Worm (Caenorhabditis elegans) whole organism, young adult: ENCODE data around the gene C16A3.6.

Experiments used
- C06A6.2 ChIP-seq: fragments of 200-800 bp; sonication (Bioruptor generic); conservative IDR thresholded peaks from 2 replicates; pipeline ENCODE4 v1.3.6; 2022; ENCODE audit warnings: missing genetic modification characterization, missing compliant biosample characterization
- C17E4.6 ChIP-seq: fragments of 200-800 bp; sonication (Bioruptor generic); IDR thresholded peaks from 2 replicates; pipeline ENCODE4 v1.3.6; 2022; ENCODE audit warnings: missing genetic modification reagents, missing genetic modification characterization, missing compliant biosample characterization
- F23B12.7 ChIP-seq: sonication (generic microtip); optimal IDR thresholded peaks from 2 replicates; lab custom pipeline; 2017; ENCODE audit warnings: missing genetic modification characterization, mild to moderate bottlenecking, missing compliant biosample characterization, antibody characterized with exemption, moderate library complexity; ENCODE audit not compliant: insufficient read depth
- F33H1.4 ChIP-seq: fragments of 200-800 bp; sonication (Bioruptor generic); IDR thresholded peaks from 2 replicates; pipeline ENCODE4 v1.3.6; 2022; ENCODE audit warnings: missing genetic modification reagents, missing genetic modification characterization, missing compliant biosample characterization
- F37B4.10 ChIP-seq: fragments of 200-800 bp; sonication (Bioruptor generic); IDR thresholded peaks from 2 replicates; pipeline ENCODE4 v1.3.6; 2022; ENCODE audit warnings: missing genetic modification characterization, missing compliant biosample characterization
- K11D2.4 ChIP-seq: fragments of 200-800 bp; sonication (Bioruptor generic); IDR thresholded peaks from 2 replicates; pipeline ENCODE4 v1.3.6; 2022; ENCODE audit warnings: missing genetic modification reagents, missing genetic modification characterization, missing compliant biosample characterization
- K12H6.12 ChIP-seq: fragments of 200-800 bp; sonication (Bioruptor generic); optimal IDR thresholded peaks from 2 replicates; lab custom pipeline; 2018; ENCODE audit warnings: mild to moderate bottlenecking, missing genetic modification characterization, missing compliant biosample characterization
- T26A5.8 ChIP-seq: sonication (generic microtip); optimal IDR thresholded peaks from 2 replicates; lab custom pipeline; 2016; ENCODE audit warnings: missing genetic modification characterization, missing compliant biosample characterization
- Y79H2A.3 ChIP-seq: fragments of 200-800 bp; sonication (Bioruptor generic); conservative IDR thresholded peaks from 2 replicates; pipeline ENCODE4 v1.3.6; 2022; ENCODE audit warnings: missing genetic modification reagents, missing genetic modification characterization, missing compliant biosample characterization
- Y95B8A.8 ChIP-seq: fragments of 200-800 bp; sonication (Bioruptor generic); IDR thresholded peaks from 2 replicates; pipeline ENCODE4 v1.3.6; 2022; ENCODE audit warnings: missing genetic modification reagents, missing genetic modification characterization, missing compliant biosample characterization
- ZK185.1 ChIP-seq: sonication (generic microtip); optimal IDR thresholded peaks from 2 replicates; lab custom pipeline; 2016; ENCODE audit warnings: mild to moderate bottlenecking, missing genetic modification characterization, missing compliant biosample characterization; ENCODE audit not compliant: poor library complexity, severe bottlenecking
- akir-1 ChIP-seq: fragments of 200-800 bp; sonication (Bioruptor generic); optimal IDR thresholded peaks from 2 replicates; lab custom pipeline; 2018; ENCODE audit warnings: mild to moderate bottlenecking, missing genetic modification characterization, moderate library complexity, missing compliant biosample characterization
- cebp-2 ChIP-seq: fragments of 200-800 bp; sonication (Bioruptor generic); IDR thresholded peaks from 2 replicates; pipeline ENCODE4 v1.3.6; 2022; ENCODE audit warnings: missing genetic modification characterization, missing compliant biosample characterization
- ceh-58 ChIP-seq: fragments of 200-800 bp; sonication (Bioruptor generic); IDR thresholded peaks from 2 replicates; pipeline ENCODE4 v1.3.6; 2022; ENCODE audit warnings: missing genetic modification characterization, missing compliant biosample characterization
- ceh-79 ChIP-seq: sonication (generic microtip); optimal IDR thresholded peaks from 2 replicates; lab custom pipeline; 2017; ENCODE audit warnings: mild to moderate bottlenecking, missing genetic modification characterization, missing compliant biosample characterization
- dox-1 ChIP-seq: fragments of 200-800 bp; sonication (Bioruptor generic); IDR thresholded peaks from 2 replicates; pipeline ENCODE4 v1.3.6; 2022; ENCODE audit warnings: missing genetic modification reagents, missing genetic modification characterization, missing compliant biosample characterization
- efl-1 ChIP-seq: fragments of 150-350 bp; optimal IDR thresholded peaks from 2 replicates; lab custom pipeline; 2014; ENCODE audit warnings: missing biosample characterization, missing genetic modification reagents, missing genetic modification characterization
- hlh-12 ChIP-seq: sonication (generic microtip); optimal IDR thresholded peaks from 2 replicates; lab custom pipeline; 2016; ENCODE audit warnings: missing genetic modification characterization, missing compliant biosample characterization
- hmg-1.2 ChIP-seq: fragments of 200-800 bp; sonication (Bioruptor generic); IDR thresholded peaks from 2 replicates; pipeline ENCODE4 v1.3.6; 2022; ENCODE audit warnings: missing genetic modification reagents, missing genetic modification characterization, missing compliant biosample characterization
- hsf-1 ChIP-seq: fragments of 200-800 bp; sonication (Bioruptor generic); IDR thresholded peaks from 2 replicates; pipeline ENCODE4 v1.3.6; 2022; ENCODE audit warnings: missing genetic modification reagents, missing genetic modification characterization, missing compliant biosample characterization
- let-526 ChIP-seq: fragments of 200-800 bp; sonication (Bioruptor generic); IDR thresholded peaks from 2 replicates; pipeline ENCODE4 v1.3.6; 2022; ENCODE audit warnings: missing genetic modification reagents, missing genetic modification characterization, missing compliant biosample characterization
- lin-35 ChIP-seq, 3 experiments: fragments of 150-350 bp in 2 of 3; sonication (generic microtip) in 1 of 3; optimal IDR thresholded peaks; 2 replicates each; lab custom pipeline; 2014 to 2018; ENCODE audit warnings: missing biosample characterization in 3 of 3, missing genetic modification characterization in 3 of 3, missing genetic modification reagents in 3 of 3
- lin-54 ChIP-seq: fragments of 200-800 bp; sonication (Bioruptor generic); optimal IDR thresholded peaks from 2 replicates; lab custom pipeline; 2018; ENCODE audit warnings: mild to moderate bottlenecking, missing genetic modification characterization, missing compliant biosample characterization
- lsl-1 ChIP-seq: fragments of 200-800 bp; sonication (Bioruptor generic); optimal IDR thresholded peaks from 2 replicates; lab custom pipeline; 2018; ENCODE audit warnings: mild to moderate bottlenecking, missing genetic modification characterization, moderate library complexity, missing compliant biosample characterization
- lsy-27 ChIP-seq: sonication (generic microtip); optimal IDR thresholded peaks from 2 replicates; lab custom pipeline; 2017; ENCODE audit warnings: missing genetic modification characterization, mild to moderate bottlenecking, missing compliant biosample characterization, antibody characterized with exemption, missing genotype, borderline replicate concordance; ENCODE audit not compliant: insufficient read depth
- madf-10 ChIP-seq: sonication (generic microtip); optimal IDR thresholded peaks from 2 replicates; lab custom pipeline; 2016; ENCODE audit warnings: mild to moderate bottlenecking, missing genetic modification characterization, missing compliant biosample characterization
- madf-8 ChIP-seq: fragments of 200-800 bp; sonication (Bioruptor generic); conservative IDR thresholded peaks from 2 replicates; pipeline ENCODE4 v1.3.6; 2022; ENCODE audit warnings: missing genetic modification reagents, missing genetic modification characterization, missing compliant biosample characterization
- mes-4 ChIP-seq: sonication (generic microtip); optimal IDR thresholded peaks from 2 replicates; lab custom pipeline; 2016; ENCODE audit warnings: missing genotype, missing genetic modification characterization, missing compliant biosample characterization
- nhr-120 ChIP-seq: fragments of 200-800 bp; sonication (Bioruptor generic); IDR thresholded peaks from 2 replicates; pipeline ENCODE4 v1.3.6; 2022; ENCODE audit warnings: missing genetic modification characterization, missing compliant biosample characterization
- nhr-90 ChIP-seq: sonication (generic microtip); optimal IDR thresholded peaks from 2 replicates; lab custom pipeline; 2016; ENCODE audit warnings: missing genotype, mild to moderate bottlenecking, missing genetic modification characterization, missing compliant biosample characterization
- pbrm-1 ChIP-seq: fragments of 200-800 bp; sonication (Bioruptor generic); IDR thresholded peaks from 2 replicates; pipeline ENCODE4 v1.3.6; 2022; ENCODE audit warnings: missing genetic modification reagents, missing genetic modification characterization, missing compliant biosample characterization
- rcor-1 ChIP-seq: fragments of 200-800 bp; sonication (Bioruptor generic); IDR thresholded peaks from 2 replicates; pipeline ENCODE4 v1.3.6; 2022; ENCODE audit warnings: missing genetic modification reagents, missing genetic modification characterization, missing compliant biosample characterization
- rec-8 ChIP-seq, 2 experiments: sonication (generic microtip); optimal IDR thresholded peaks; 2 replicates each; lab custom pipeline; 2016; ENCODE audit warnings: mild to moderate bottlenecking in 2 of 2, missing genetic modification characterization in 2 of 2, missing genetic modification reagents in 2 of 2, missing genotype in 2 of 2, missing biosample characterization in 1 of 2, missing compliant biosample characterization in 1 of 2, moderate library complexity in 1 of 2
- repo-1 ChIP-seq: sonication (generic microtip); optimal IDR thresholded peaks from 2 replicates; lab custom pipeline; 2017; ENCODE audit warnings: mild to moderate bottlenecking, missing genetic modification characterization, missing compliant biosample characterization
- snpc-1.1 ChIP-seq: sonication (generic microtip); optimal IDR thresholded peaks from 2 replicates; lab custom pipeline; 2017; ENCODE audit warnings: missing genetic modification characterization, mild to moderate bottlenecking, missing compliant biosample characterization, antibody characterized with exemption, moderate library complexity, missing genotype, missing genetic modification reagents; ENCODE audit not compliant: insufficient read depth
- snpc-1.3 ChIP-seq: sonication (generic microtip); optimal IDR thresholded peaks from 2 replicates; lab custom pipeline; 2017; ENCODE audit warnings: missing genetic modification characterization, mild to moderate bottlenecking, missing compliant biosample characterization, antibody characterized with exemption, moderate library complexity, missing genotype, missing genetic modification reagents; ENCODE audit not compliant: insufficient read depth
- snpc-3.4 ChIP-seq: sonication (generic microtip); optimal IDR thresholded peaks from 2 replicates; lab custom pipeline; 2017; ENCODE audit warnings: missing genetic modification characterization, mild to moderate bottlenecking, missing compliant biosample characterization, antibody characterized with exemption, moderate library complexity, missing genotype, missing genetic modification reagents
- tbx-9 ChIP-seq: sonication (generic microtip); optimal IDR thresholded peaks from 2 replicates; lab custom pipeline; 2016; ENCODE audit warnings: borderline replicate concordance, missing genetic modification characterization, inconsistent platforms, missing compliant biosample characterization
- unc-62 ChIP-seq: fragments of 150-350 bp; optimal IDR thresholded peaks from 2 replicates; lab custom pipeline; 2014; ENCODE audit warnings: missing biosample characterization, missing genetic modification reagents, missing genetic modification characterization
- xnd-1 ChIP-seq: sonication (generic microtip); optimal IDR thresholded peaks from 2 replicates; lab custom pipeline; 2016; ENCODE audit warnings: missing genotype, missing genetic modification reagents, missing genetic modification characterization, missing compliant biosample characterization
- ztf-18 ChIP-seq: sonication (generic microtip); optimal IDR thresholded peaks from 2 replicates; lab custom pipeline; 2016; ENCODE audit warnings: missing genotype, mild to moderate bottlenecking, missing genetic modification characterization, missing compliant biosample characterization
- ztf-6 ChIP-seq: fragments of 200-800 bp; sonication (Bioruptor generic); IDR thresholded peaks from 2 replicates; pipeline ENCODE4 v1.3.6; 2022; ENCODE audit warnings: missing genetic modification reagents, missing genetic modification characterization, missing compliant biosample characterization

C16A3.6 gene

DNA sequence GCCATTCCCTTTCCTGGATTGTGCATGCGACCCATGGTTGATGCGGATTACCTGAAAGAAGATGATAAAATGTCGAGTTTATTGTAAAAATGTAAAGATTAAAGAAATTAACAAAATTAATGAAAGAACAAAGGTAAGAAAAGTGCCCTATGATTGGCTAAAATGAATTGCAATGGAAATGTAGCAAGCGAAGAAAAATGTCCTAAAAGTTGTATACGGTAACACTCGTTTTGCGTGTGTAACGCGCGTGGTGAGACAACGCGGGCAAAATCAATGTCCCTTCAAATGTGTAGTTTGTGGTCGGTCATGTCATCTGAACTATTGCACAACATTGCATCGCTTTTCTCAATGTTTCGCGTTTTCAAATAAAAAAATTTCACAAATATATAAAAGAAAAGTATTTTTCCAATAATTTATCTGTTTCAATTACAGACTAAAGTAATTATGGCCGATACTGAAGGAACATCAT is 4.0 kb upstream of the C16A3.6 start, which contains the start of the genes rps-13 and nfx-1 (continued):
- TF ChIP-seq lsy-27 (tag; lab: Kevin White, UChicago) (no peak), hlh-12 (tag; lab: Kevin White, UChicago) (no peak), tbx-9 (no peak), rec-8 (tag; optimal IDR thresholded peaks at IDR 0.05; lab: Kevin White, UChicago) (no peak), T26A5.8 (no peak), snpc-3.4 (no peak), C17E4.6 (0 out of 2 replicates have a peak, but pooled peaks have one; percentile 11), C06A6.2 (GFP tag; lab: Robert Waterston, UW) (no peak), madf-10 (no peak), unc-62 (GFP tag; lab: Kevin White, UChicago) (no peak), mes-4 (tag; lab: Kevin White, UChicago) (no peak), nhr-120 (GFP tag; lab: Robert Waterston, UW) (no peak), ztf-6 (GFP tag; lab: Robert Waterston, UW) (no peak), pbrm-1 (GFP tag; lab: Robert Waterston, UW) (peak; percentile 49; the same call in 1 of the 2 replicates), dox-1 (GFP tag; lab: Robert Waterston, UW) (0 out of 2 replicates have a peak, but pooled peaks have one; percentile 8), ztf-18 (tag; lab: Kevin White, UChicago) (peak; percentile 24), lin-54 (GFP tag; lab: Kevin White, UChicago) (peak; percentile 41), F23B12.7 (peak; percentile 57), let-526 (GFP tag; lab: Robert Waterston, UW) (no peak), snpc-1.1 (tag; lab: Kevin White, UChicago) (no peak), Y79H2A.3 (no peak), F33H1.4 (GFP tag; lab: Robert Waterston, UW) (peak; percentile 90), K12H6.12 (tag; lab: Kevin White, UChicago) (peak; percentile 8), lsl-1 (GFP tag; lab: Kevin White, UChicago) (peak; percentile 87), xnd-1 (tag; lab: Kevin White, UChicago) (peak; percentile 2), rcor-1 (peak; percentile 71; the same call in 1 of the 2 replicates), F37B4.10 (GFP tag; lab: Robert Waterston, UW) (no peak), repo-1 (tag; lab: Kevin White, UChicago) (no peak), K11D2.4 (GFP tag; lab: Robert Waterston, UW) (no peak), ceh-79 (tag; lab: Kevin White, UChicago) (no peak), hmg-1.2 (peak; percentile 42; the same call in 1 of the 2 replicates), madf-8 (GFP tag; lab: Robert Waterston, UW) (no peak), efl-1 (peak; percentile 44), snpc-1.3 (peak; percentile 69), ZK185.1 (tag; lab: Kevin White, UChicago) (peak; percentile 71), akir-1 (no peak), ceh-58 (no peak), Y95B8A.8 (GFP tag; lab: Robert Waterston, UW) (peak; percentile 14; the same call in 1 of the 2 replicates), lin-35 (GFP tag; optimal IDR thresholded peaks at IDR 0.05; lab: Kevin White, UChicago) (peak in 1 of 3 experiments; percentile 50), hsf-1 (GFP tag; lab: Robert Waterston, UW) (no peak), cebp-2 (GFP tag; lab: Robert Waterston, UW) (no peak), nhr-90 (tag; lab: Kevin White, UChicago) (no peak)
